Worm (Caenorhabditis elegans): ENCODE measurements around the gene seu-1.

DNA sequence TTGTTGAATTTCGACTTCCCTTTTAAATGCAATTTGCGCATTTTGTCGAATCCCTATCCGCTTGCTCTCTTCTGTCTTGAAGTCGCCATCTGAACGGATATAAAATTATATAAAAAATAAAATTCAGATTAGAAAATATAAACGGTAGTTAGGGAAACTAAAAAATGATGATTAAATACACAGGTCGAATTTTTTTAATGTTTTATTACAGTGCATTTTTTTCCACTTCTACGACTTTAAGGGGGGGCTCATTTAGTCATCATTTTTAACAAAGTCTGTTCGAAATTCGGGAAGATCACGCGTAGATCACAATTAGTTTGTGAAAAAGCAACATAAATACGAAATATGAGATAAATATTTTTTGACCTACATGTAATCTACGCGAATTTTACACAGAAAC, 13.4 kb downstream of the seu-1 start, which contains the start of gene Y73B6BL.14:
- TF ChIP-seq lin-40 (tag; optimal IDR thresholded peaks at IDR 0.05): no peak
- TF ChIP-seq him-1 (tag; optimal IDR thresholded peaks at IDR 0.05): no peak
- no peak for TF ChIP-seq K11D2.4 (GFP tag; IDR thresholded peaks at IDR 0.05)
- TF ChIP-seq F57C9.4 (tag; optimal IDR thresholded peaks at IDR 0.05): no peak
- no peak for TF ChIP-seq ztf-22 (GFP tag; optimal IDR thresholded peaks at IDR 0.05)
- no peak for TF ChIP-seq B0261.1 (tag; optimal IDR thresholded peaks at IDR 0.05)
- no peak for TF ChIP-seq dpl-1 (GFP tag; optimal IDR thresholded peaks at IDR 0.05)
- TF ChIP-seq lsl-1 (GFP tag; optimal IDR thresholded peaks at IDR 0.05): no peak
- TF ChIP-seq xnd-1 (tag; optimal IDR thresholded peaks at IDR 0.05): no peak
- TF ChIP-seq lin-54 (GFP tag; optimal IDR thresholded peaks at IDR 0.05): no peak
- TF ChIP-seq F55B11.4 (tag; optimal IDR thresholded peaks at IDR 0.05; ENCODE audit: borderline replicate concordance, insufficient read depth): no peak
- TF ChIP-seq attf-3 (GFP tag; conservative IDR thresholded peaks at IDR 0.05): no peak
- no peak for TF ChIP-seq pha-4 (tag; optimal IDR thresholded peaks at IDR 0.05)
- no peak for TF ChIP-seq F23B12.7 (tag; optimal IDR thresholded peaks at IDR 0.05; ENCODE audit: insufficient read depth)
